Worm (Caenorhabditis elegans) whole organism, young adult: Measurements from ENCODE around the gene srx-121.

ENCODE experiments used
- B0019.2 ChIP-seq: fragments of 200-800 bp; sonication (Bioruptor generic); conservative IDR thresholded peaks from 2 replicates; pipeline ENCODE4 v1.3.6; 2022; ENCODE audit warnings: missing genetic modification reagents, missing genetic modification characterization, missing compliant biosample characterization
- B0261.1 ChIP-seq: sonication (generic microtip); optimal IDR thresholded peaks from 2 replicates; lab custom pipeline; 2016; ENCODE audit warnings: mild to moderate bottlenecking, missing genetic modification characterization, moderate library complexity, missing compliant biosample characterization
- C06A6.2 ChIP-seq: fragments of 200-800 bp; sonication (Bioruptor generic); conservative IDR thresholded peaks from 2 replicates; pipeline ENCODE4 v1.3.6; 2022; ENCODE audit warnings: missing genetic modification characterization, missing compliant biosample characterization
- F37B4.10 ChIP-seq: fragments of 200-800 bp; sonication (Bioruptor generic); IDR thresholded peaks from 2 replicates; pipeline ENCODE4 v1.3.6; 2022; ENCODE audit warnings: missing genetic modification characterization, missing compliant biosample characterization
- F52B5.7 ChIP-seq: sonication (generic microtip); optimal IDR thresholded peaks from 2 replicates; lab custom pipeline; 2016; ENCODE audit warnings: mild to moderate bottlenecking, missing genetic modification characterization, missing compliant biosample characterization
- F55B11.4 ChIP-seq: sonication (generic microtip); optimal IDR thresholded peaks from 2 replicates; lab custom pipeline; 2016; ENCODE audit warnings: missing compliant biosample characterization, missing genetic modification characterization, borderline replicate concordance; ENCODE audit not compliant: insufficient read depth
- T26A5.8 ChIP-seq: sonication (generic microtip); optimal IDR thresholded peaks from 2 replicates; lab custom pipeline; 2016; ENCODE audit warnings: missing genetic modification characterization, missing compliant biosample characterization
- Y53F4B.3 ChIP-seq: fragments of 200-800 bp; sonication (Bioruptor generic); IDR thresholded peaks from 2 replicates; pipeline ENCODE4 v1.3.6; 2022; ENCODE audit warnings: missing genetic modification reagents, missing genetic modification characterization, missing compliant biosample characterization
- Y95B8A.8 ChIP-seq: fragments of 200-800 bp; sonication (Bioruptor generic); IDR thresholded peaks from 2 replicates; pipeline ENCODE4 v1.3.6; 2022; ENCODE audit warnings: missing genetic modification reagents, missing genetic modification characterization, missing compliant biosample characterization
- ama-1 ChIP-seq, 3 experiments: fragments of 150-350 bp in 1 of 3; sonication (generic microtip) in 2 of 3; optimal IDR thresholded peaks; 2 replicates each; lab custom pipeline; 2014 to 2018; ENCODE audit warnings: missing biosample characterization in 2 of 3, missing genetic modification characterization in 2 of 3, missing genetic modification reagents in 2 of 3
- athp-1 ChIP-seq: sonication (generic microtip); optimal IDR thresholded peaks from 2 replicates; lab custom pipeline; 2017; ENCODE audit warnings: mild to moderate bottlenecking, missing genetic modification characterization, missing compliant biosample characterization
- ceh-40 ChIP-seq: fragments of 200-800 bp; sonication (Bioruptor generic); IDR thresholded peaks from 2 replicates; pipeline ENCODE4 v1.3.6; 2022; ENCODE audit warnings: missing genetic modification characterization, missing compliant biosample characterization
- die-1 ChIP-seq: sonication (generic microtip); optimal IDR thresholded peaks from 2 replicates; lab custom pipeline; 2016; ENCODE audit warnings: missing genotype, mild to moderate bottlenecking, missing genetic modification characterization, missing compliant biosample characterization
- ekl-4 ChIP-seq: fragments of 200-800 bp; sonication (Bioruptor generic); IDR thresholded peaks from 2 replicates; pipeline ENCODE4 v1.3.6; 2022; ENCODE audit warnings: missing genetic modification reagents, missing genetic modification characterization, missing compliant biosample characterization
- lin-40 ChIP-seq: sonication (generic microtip); optimal IDR thresholded peaks from 2 replicates; lab custom pipeline; 2016; ENCODE audit warnings: missing genetic modification characterization, mild to moderate bottlenecking, missing compliant biosample characterization, missing genotype, missing genetic modification reagents
- mes-4 ChIP-seq: sonication (generic microtip); optimal IDR thresholded peaks from 2 replicates; lab custom pipeline; 2016; ENCODE audit warnings: missing genotype, missing genetic modification characterization, missing compliant biosample characterization
- nfya-1 ChIP-seq: sonication (generic microtip); optimal IDR thresholded peaks from 2 replicates; lab custom pipeline; 2017; ENCODE audit warnings: antibody characterized with exemption, missing compliant biosample characterization, missing genetic modification characterization, borderline replicate concordance; ENCODE audit not compliant: insufficient read depth
- sdz-38 ChIP-seq: sonication (generic microtip); optimal IDR thresholded peaks from 2 replicates; lab custom pipeline; 2016; ENCODE audit warnings: missing genotype, missing genetic modification characterization, missing compliant biosample characterization

srx-121 gene

ce11 chrV:3324178-3324577 is 48.4 kb downstream of the srx-121 start, which contains the start of gene C17B7.8:
Gene C17B7.8 (minus strand): TSS chrV:3324278.
- TF ChIP-seq die-1 (tag; lab: Kevin White, UChicago), result no peak
- TF ChIP-seq B0261.1 (tag; lab: Kevin White, UChicago), result no peak
- TF ChIP-seq C06A6.2 (GFP tag; lab: Robert Waterston, UW), result no peak
- TF ChIP-seq ceh-40 (GFP tag; lab: Robert Waterston, UW), result no peak
- no peak for TF ChIP-seq B0019.2 (GFP tag; lab: Robert Waterston, UW)
- no peak for TF ChIP-seq F52B5.7 (tag; lab: Kevin White, UChicago)
- no peak for TF ChIP-seq nfya-1 (tag; lab: Kevin White, UChicago)
- no peak for TF ChIP-seq T26A5.8 (tag; lab: Kevin White, UChicago)
- TF ChIP-seq lin-40, result no peak
- TF ChIP-seq Y53F4B.3 (GFP tag; lab: Robert Waterston, UW), result no peak
- no peak for TF ChIP-seq sdz-38 (tag; lab: Kevin White, UChicago)
- no peak for TF ChIP-seq Y95B8A.8
- no peak for TF ChIP-seq mes-4 (tag; lab: Kevin White, UChicago)
- TF ChIP-seq athp-1 (tag; lab: Kevin White, UChicago), result no peak
- no peak for TF ChIP-seq ekl-4 (GFP tag; lab: Robert Waterston, UW)
- no peak for TF ChIP-seq ama-1 (optimal IDR thresholded peaks at IDR 0.05; lab: Kevin White, UChicago)
- no peak for TF ChIP-seq ama-1 (GFP tag; optimal IDR thresholded peaks at IDR 0.05; lab: Kevin White, UChicago)
- TF ChIP-seq F55B11.4 (tag; lab: Kevin White, UChicago), result no peak
- no peak for TF ChIP-seq F37B4.10 (GFP tag; lab: Robert Waterston, UW)
